Fruit fly (Drosophila melanogaster) whole organism, embryonic: ENCODE results near the gene M6.

Source experiments
- Atf3 ChIP-seq: fragments of 200-800 bp; sonication (Bioruptor generic); optimal IDR thresholded peaks from 3 replicates; lab custom pipeline; 2016; ENCODE audit warnings: missing biosample characterization, missing genetic modification characterization
- CG10274 ChIP-seq: fragments of 200-800 bp; sonication (Bioruptor generic); optimal IDR thresholded peaks from 3 replicates; lab custom pipeline; 2017; ENCODE audit warnings: missing biosample characterization, mild to moderate bottlenecking, missing genetic modification characterization
- CG10321 ChIP-seq: fragments of 200-800 bp; sonication (Bioruptor generic); IDR thresholded peaks from 2 replicates; pipeline ENCODE4 v1.3.6; 2022; ENCODE audit warnings: missing biosample characterization, missing genetic modification characterization
- CG11504 ChIP-seq: fragments of 200-800 bp; sonication (Bioruptor generic); optimal IDR thresholded peaks from 3 replicates; lab custom pipeline; 2019; ENCODE audit warnings: missing biosample characterization, mild to moderate bottlenecking, missing genetic modification characterization, moderate library complexity
- CG11560 ChIP-seq: fragments of 200-800 bp; sonication (Bioruptor generic); IDR thresholded peaks from 3 replicates; pipeline ENCODE4 v1.3.6; 2022; ENCODE audit warnings: missing biosample characterization, missing genetic modification characterization
- CG12769 ChIP-seq: fragments of 200-800 bp; sonication (Bioruptor generic); optimal IDR thresholded peaks from 2 replicates; lab custom pipeline; 2019; ENCODE audit warnings: missing biosample characterization, mild to moderate bottlenecking, missing genetic modification characterization, moderate library complexity
- CG16813 ChIP-seq: fragments of 200-800 bp; sonication (Bioruptor generic); IDR thresholded peaks from 3 replicates; pipeline ENCODE4 v1.3.6; 2022; ENCODE audit warnings: missing biosample characterization, missing genetic modification characterization; ENCODE audit not compliant: partially characterized antibody
- CG1832 ChIP-seq: fragments of 200-800 bp; sonication (Bioruptor generic); optimal IDR thresholded peaks from 2 replicates; lab custom pipeline; 2017; ENCODE audit warnings: missing biosample characterization, mild to moderate bottlenecking, missing genetic modification characterization, inconsistent platforms
- CG18619 ChIP-seq: fragments of 200-800 bp; sonication (Bioruptor generic); optimal IDR thresholded peaks from 3 replicates; lab custom pipeline; 2017; ENCODE audit warnings: missing biosample characterization, mild to moderate bottlenecking, missing genetic modification characterization
- CG2202 ChIP-seq: fragments of 200-800 bp; sonication (Bioruptor generic); optimal IDR thresholded peaks from 2 replicates; lab custom pipeline; 2018; ENCODE audit warnings: missing biosample characterization, mild to moderate bottlenecking, missing genetic modification characterization
- CG30403 ChIP-seq: fragments of 200-800 bp; sonication (Bioruptor generic); optimal IDR thresholded peaks from 3 replicates; lab custom pipeline; 2016; ENCODE audit warnings: missing biosample characterization, missing genetic modification characterization
- CG31365 ChIP-seq: fragments of 200-800 bp; sonication (Bioruptor generic); optimal IDR thresholded peaks from 2 replicates; lab custom pipeline; 2018; ENCODE audit warnings: missing biosample characterization, mild to moderate bottlenecking, missing genetic modification characterization
- CG31388 ChIP-seq: fragments of 200-800 bp; sonication (Bioruptor generic); optimal IDR thresholded peaks from 2 replicates; lab custom pipeline; 2016; ENCODE audit warnings: missing biosample characterization, missing genetic modification characterization
- CG43689 ChIP-seq: fragments of 200-800 bp; sonication (Bioruptor generic); IDR thresholded peaks from 2 replicates; pipeline ENCODE4 v1.3.6; 2022; ENCODE audit warnings: missing biosample characterization, missing genetic modification characterization
- CG4730 ChIP-seq: fragments of 200-800 bp; sonication (Bioruptor generic); IDR thresholded peaks from 2 replicates; pipeline ENCODE4 v1.3.6; 2022; ENCODE audit warnings: missing biosample characterization, missing genetic modification characterization
- CG4854 ChIP-seq: fragments of 200-800 bp; sonication (Bioruptor generic); optimal IDR thresholded peaks from 2 replicates; lab custom pipeline; 2016; ENCODE audit warnings: missing biosample characterization, missing genetic modification characterization, inconsistent platforms
- CG6689 ChIP-seq: fragments of 200-800 bp; sonication (Bioruptor generic); IDR thresholded peaks from 2 replicates; pipeline ENCODE4 v1.3.6; 2022; ENCODE audit warnings: missing biosample characterization, missing genetic modification characterization
- CG6791 ChIP-seq: fragments of 200-800 bp; sonication (Bioruptor generic); IDR thresholded peaks from 3 replicates; pipeline ENCODE4 v1.3.6; 2022; ENCODE audit warnings: missing biosample characterization, missing genetic modification characterization; ENCODE audit not compliant: partially characterized antibody
- Dad ChIP-seq: fragments of 200-800 bp; sonication (Bioruptor generic); optimal IDR thresholded peaks from 3 replicates; lab custom pipeline; 2016; ENCODE audit warnings: missing biosample characterization, missing genetic modification characterization
- H2.0 ChIP-seq: fragments of 200-800 bp; sonication (Bioruptor generic); IDR thresholded peaks from 2 replicates; pipeline ENCODE4 v1.3.6; 2022; ENCODE audit warnings: missing biosample characterization, missing genetic modification characterization
- HHEX ChIP-seq: fragments of 200-800 bp; sonication (Bioruptor generic); optimal IDR thresholded peaks from 3 replicates; lab custom pipeline; 2017; ENCODE audit warnings: missing biosample characterization, mild to moderate bottlenecking, missing genetic modification characterization, missing genetic modification reagents
- HLH54F ChIP-seq: fragments of 200-800 bp; sonication (Bioruptor generic); optimal IDR thresholded peaks from 3 replicates; lab custom pipeline; 2016; ENCODE audit warnings: missing biosample characterization, missing genetic modification characterization
- Hmr ChIP-seq: fragments of 200-800 bp; sonication (Bioruptor generic); optimal IDR thresholded peaks from 3 replicates; lab custom pipeline; 2017; ENCODE audit warnings: mild to moderate bottlenecking, missing biosample characterization, missing genetic modification reagents, missing genetic modification characterization
- Lim3 ChIP-seq: fragments of 200-800 bp; sonication (Bioruptor generic); IDR thresholded peaks from 2 replicates; pipeline ENCODE4 v1.3.6; 2022; ENCODE audit warnings: missing biosample characterization, missing genetic modification characterization
- Max ChIP-seq: fragments of 200-800 bp; sonication (Bioruptor generic); optimal IDR thresholded peaks from 2 replicates; lab custom pipeline; 2016; ENCODE audit warnings: missing biosample characterization, mild to moderate bottlenecking, missing genetic modification characterization
- Med ChIP-seq: fragments of 200-800 bp; sonication (Bioruptor generic); peaks from one replicate; lab custom pipeline; 2016; ENCODE audit warnings: missing biosample characterization, missing genetic modification characterization, mild to moderate bottlenecking, inconsistent platforms, moderate library complexity
- Nf-YB ChIP-seq: fragments of 200-800 bp; sonication (Bioruptor generic); optimal IDR thresholded peaks from 3 replicates; lab custom pipeline; 2019; ENCODE audit warnings: missing biosample characterization, mild to moderate bottlenecking, missing genetic modification characterization, moderate library complexity
- YL-1 ChIP-seq: fragments of 200-800 bp; sonication (Bioruptor generic); optimal IDR thresholded peaks from 3 replicates; lab custom pipeline; 2017; ENCODE audit warnings: missing biosample characterization, mild to moderate bottlenecking, missing genetic modification characterization
- br ChIP-seq: fragments of >200 bp; optimal IDR thresholded peaks from 2 replicates; lab custom pipeline; 2017
- danr ChIP-seq: fragments of 200-800 bp; sonication (Bioruptor generic); IDR thresholded peaks from 2 replicates; pipeline ENCODE4 v1.3.6; 2022; ENCODE audit warnings: missing biosample characterization, missing genetic modification characterization
- dm ChIP-seq: fragments of 200-800 bp; sonication (Bioruptor generic); optimal IDR thresholded peaks from 3 replicates; lab custom pipeline; 2016; ENCODE audit warnings: missing biosample characterization, missing genetic modification characterization
- esg ChIP-seq: fragments of 200-800 bp; sonication (Bioruptor generic); conservative IDR thresholded peaks from 2 replicates; pipeline ENCODE4 v1.3.6; 2022; ENCODE audit warnings: missing biosample characterization, missing genetic modification characterization
- fru ChIP-seq: fragments of >200 bp; optimal IDR thresholded peaks from 2 replicates; lab custom pipeline; 2017
- gt ChIP-seq: fragments of 200-800 bp; sonication (Bioruptor generic); IDR thresholded peaks from 2 replicates; pipeline ENCODE4 v1.3.6; 2022; ENCODE audit warnings: missing biosample characterization, missing genetic modification characterization
- hbn ChIP-seq: fragments of 200-800 bp; sonication (Bioruptor generic); IDR thresholded peaks from 2 replicates; pipeline ENCODE4 v1.3.6; 2022; ENCODE audit warnings: missing biosample characterization, missing genetic modification characterization; ENCODE audit not compliant: partially characterized antibody
- ind ChIP-seq: fragments of 200-800 bp; sonication (Bioruptor generic); optimal IDR thresholded peaks from 3 replicates; lab custom pipeline; 2016; ENCODE audit warnings: missing biosample characterization, missing genetic modification characterization
- mirr ChIP-seq: fragments of 200-800 bp; sonication (Bioruptor generic); optimal IDR thresholded peaks from 3 replicates; lab custom pipeline; 2018; ENCODE audit warnings: missing biosample characterization, mild to moderate bottlenecking, missing genetic modification characterization
- nerfin-2 ChIP-seq: fragments of 200-800 bp; sonication (Bioruptor generic); IDR thresholded peaks from 2 replicates; pipeline ENCODE4 v1.3.6; 2022; ENCODE audit warnings: missing biosample characterization, missing genetic modification characterization; ENCODE audit not compliant: partially characterized antibody
- pita ChIP-seq: fragments of 200-800 bp; sonication (Bioruptor generic); optimal IDR thresholded peaks from 2 replicates; lab custom pipeline; 2017; ENCODE audit warnings: missing biosample characterization, mild to moderate bottlenecking, missing genetic modification characterization
- pnt ChIP-seq: fragments of 200-800 bp; sonication (Bioruptor generic); optimal IDR thresholded peaks from 3 replicates; lab custom pipeline; 2016; ENCODE audit warnings: missing biosample characterization, missing genetic modification characterization
- scrt ChIP-seq: fragments of 200-800 bp; sonication (Bioruptor generic); optimal IDR thresholded peaks from 2 replicates; lab custom pipeline; 2018; ENCODE audit warnings: missing biosample characterization, mild to moderate bottlenecking, missing genetic modification characterization, moderate library complexity
- sd ChIP-seq: fragments of 200-800 bp; sonication (Bioruptor generic); optimal IDR thresholded peaks from 3 replicates; lab custom pipeline; 2018; ENCODE audit warnings: missing biosample characterization, mild to moderate bottlenecking, missing genetic modification characterization, moderate library complexity
- sisA ChIP-seq: fragments of 200-800 bp; sonication (Bioruptor generic); IDR thresholded peaks from 2 replicates; pipeline ENCODE4 v1.3.6; 2022; ENCODE audit warnings: missing biosample characterization, missing genetic modification characterization
- slbo ChIP-seq: fragments of 200-800 bp; sonication (Bioruptor generic); IDR thresholded peaks from 2 replicates; pipeline ENCODE4 v1.3.6; 2022; ENCODE audit warnings: missing biosample characterization, missing genetic modification characterization
- sna ChIP-seq: fragments of 200-800 bp; sonication (Bioruptor generic); IDR thresholded peaks from 2 replicates; pipeline ENCODE4 v1.3.6; 2022; ENCODE audit warnings: missing biosample characterization, missing genetic modification characterization; ENCODE audit not compliant: partially characterized antibody
- sr ChIP-seq: fragments of 200-800 bp; sonication (Bioruptor generic); IDR thresholded peaks from 3 replicates; pipeline ENCODE4 v1.3.6; 2022; ENCODE audit warnings: missing biosample characterization, missing genetic modification characterization
- sug ChIP-seq: fragments of 200-800 bp; optimal IDR thresholded peaks from 2 replicates; lab custom pipeline; 2019; ENCODE audit warnings: missing biosample characterization, mild to moderate bottlenecking, missing genetic modification characterization, moderate library complexity
- vvl ChIP-seq: fragments of 200-800 bp; sonication (Bioruptor generic); IDR thresholded peaks from 2 replicates; pipeline ENCODE4 v1.3.6; 2022; ENCODE audit warnings: missing biosample characterization, missing genetic modification characterization
- z ChIP-seq: fragments of 200-800 bp; sonication (Bioruptor generic); IDR thresholded peaks from 3 replicates; pipeline ENCODE4 v1.3.6; 2022; ENCODE audit warnings: missing biosample characterization, missing genetic modification characterization
- zen ChIP-seq: fragments of 200-800 bp; sonication (Bioruptor generic); optimal IDR thresholded peaks from 3 replicates; lab custom pipeline; 2018; ENCODE audit warnings: missing biosample characterization, mild to moderate bottlenecking, missing genetic modification characterization, moderate library complexity
- zfh1 ChIP-seq: fragments of 200-800 bp; sonication (Bioruptor generic); IDR thresholded peaks from 3 replicates; pipeline ENCODE4 v1.3.6; 2022; ENCODE audit warnings: missing biosample characterization, missing genetic modification characterization

Gene M6

DNA sequence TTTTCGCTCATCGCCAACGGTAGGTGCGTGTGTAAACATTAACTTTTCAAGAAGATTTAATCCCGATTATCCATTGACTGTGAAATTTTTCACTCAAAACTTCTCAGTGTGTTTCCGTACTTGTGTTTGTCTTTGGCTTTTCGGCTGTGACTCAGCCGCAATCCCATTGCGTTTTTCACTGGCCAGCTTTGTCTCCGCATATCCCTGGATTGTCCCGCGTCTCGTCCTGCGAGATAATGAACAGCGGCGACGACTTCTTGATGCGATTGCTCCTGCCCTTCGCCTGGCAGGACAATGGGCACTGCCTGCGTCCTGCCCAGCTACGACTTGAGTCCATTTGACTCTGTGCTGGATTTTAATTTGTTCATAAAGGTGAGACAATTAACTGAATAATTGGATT is 25.6 kb upstream of the M6 start (continued):
- TF ChIP-seq mirr (GFP tag; lab: Kevin White, UChicago) (no peak), CG16813 (GFP tag; lab: Robert Waterston, UW) (no peak), Dad (GFP tag; lab: Kevin White, UChicago) (no peak), br (no peak), ind (GFP tag; lab: Kevin White, UChicago) (no peak), HLH54F (GFP tag; lab: Kevin White, UChicago) (no peak), zen (peak; percentile 55), sr (0 out of 3 replicates have a peak, but pooled peaks have one; percentile 2), pnt (GFP tag; lab: Kevin White, UChicago) (no peak), gt (GFP tag; lab: Robert Waterston, UW) (no peak), CG10274 (GFP tag; lab: Kevin White, UChicago) (no peak), hbn (GFP tag; lab: Robert Waterston, UW) (no peak), CG18619 (GFP tag; lab: Kevin White, UChicago) (no peak), CG4730 (GFP tag; lab: Robert Waterston, UW) (no peak), esg (GFP tag; lab: Robert Waterston, UW) (no peak), Hmr (GFP tag; lab: Kevin White, UChicago) (no peak), CG6791 (0 out of 3 replicates have a peak, but pooled peaks have one; percentile 15), pita (no peak), YL-1 (GFP tag; lab: Kevin White, UChicago) (no peak)

DNA sequence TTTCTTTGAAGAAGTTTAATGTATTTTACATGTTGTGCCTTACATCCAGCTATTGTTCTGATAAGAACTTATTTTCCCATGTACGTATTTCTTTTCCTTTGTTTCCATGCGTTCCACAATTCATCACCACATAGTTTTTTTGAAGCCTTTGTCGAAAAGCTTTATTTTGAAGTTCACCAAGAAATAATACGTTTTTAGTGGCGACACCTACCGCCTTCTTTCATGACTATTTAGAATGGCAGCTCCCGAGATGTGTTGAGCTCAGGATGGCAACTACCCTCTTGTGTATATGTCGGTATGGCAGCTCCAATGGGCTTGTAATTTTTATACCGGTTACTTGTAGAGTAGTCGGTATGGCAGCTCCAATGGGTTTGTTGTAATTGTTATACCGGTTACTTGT is 23.8 kb upstream of the M6 start:
- TF ChIP-seq sd (tag; lab: Kevin White, UChicago) (no peak), CG1832 (no peak), Nf-YB (GFP tag; lab: Kevin White, UChicago) (peak; percentile 26), Max (GFP tag; lab: Kevin White, UChicago) (no peak), CG11560 (tag; lab: Robert Waterston, UW) (no peak; the same call in 2 of the 3 replicates), CG4854 (no peak), YL-1 (GFP tag; lab: Kevin White, UChicago) (no peak), sug (tag; lab: Kevin White, UChicago) (peak; percentile 61), CG10321 (GFP tag; lab: Robert Waterston, UW) (no peak), Atf3 (GFP tag; lab: Kevin White, UChicago) (no peak), CG43689 (GFP tag; lab: Robert Waterston, UW) (no peak), CG11504 (tag; lab: Kevin White, UChicago) (no peak), Med (GFP tag; lab: Kevin White, UChicago) (peak; percentile 92), CG16813 (GFP tag; lab: Robert Waterston, UW) (no peak), CG31388 (no peak), sna (GFP tag; lab: Robert Waterston, UW) (no peak), CG31365 (tag; lab: Kevin White, UChicago) (peak; percentile 68), CG6689 (no peak), HHEX (GFP tag; lab: Kevin White, UChicago) (no peak), nerfin-2 (no peak), dm (GFP tag; lab: Kevin White, UChicago) (no peak), H2.0 (no peak), CG12769 (tag; lab: Kevin White, UChicago) (no peak), danr (no peak), z (no peak), fru (lab: Kevin White, UChicago) (no peak), Lim3 (no peak), sisA (GFP tag; lab: Robert Waterston, UW) (no peak), zfh1 (GFP tag; lab: Robert Waterston, UW) (no peak), CG30403 (GFP tag; lab: Kevin White, UChicago) (peak; percentile 27), slbo (GFP tag; lab: Robert Waterston, UW) (peak; percentile 51; the same call in 1 of the 2 replicates), scrt (GFP tag; lab: Kevin White, UChicago) (no peak), vvl (GFP tag; lab: Robert Waterston, UW) (peak; percentile 99), HLH54F (GFP tag; lab: Kevin White, UChicago) (no peak), CG2202 (no peak)
